Fruit fly (Drosophila melanogaster) whole organism, embryonic: ENCODE data around the gene Uba4.
A peak's percentile ranks its signal among the peaks of the same experiment; 100 is the strongest.

Source experiments
- Bdp1 ChIP-seq: fragments of 200-800 bp; sonication (Bioruptor generic); optimal IDR thresholded peaks from 3 replicates; lab custom pipeline; 2016; ENCODE audit warnings: missing biosample characterization, missing genetic modification characterization
- CG10321 ChIP-seq: fragments of 200-800 bp; sonication (Bioruptor generic); IDR thresholded peaks from 2 replicates; pipeline ENCODE4 v1.3.6; 2022; ENCODE audit warnings: missing biosample characterization, missing genetic modification characterization
- CG10543 ChIP-seq: fragments of 200-800 bp; sonication (Bioruptor generic); optimal IDR thresholded peaks from 3 replicates; lab custom pipeline; 2017; ENCODE audit warnings: missing biosample characterization, mild to moderate bottlenecking, missing genetic modification characterization, moderate library complexity
- CG11723 ChIP-seq: fragments of 200-800 bp; sonication (Bioruptor generic); optimal IDR thresholded peaks from 2 replicates; lab custom pipeline; 2017; ENCODE audit warnings: missing biosample characterization, mild to moderate bottlenecking, missing genetic modification characterization
- CG12769 ChIP-seq: fragments of 200-800 bp; sonication (Bioruptor generic); optimal IDR thresholded peaks from 2 replicates; lab custom pipeline; 2019; ENCODE audit warnings: missing biosample characterization, mild to moderate bottlenecking, missing genetic modification characterization, moderate library complexity
- CG14965 ChIP-seq: fragments of 200-800 bp; sonication (Bioruptor generic); optimal IDR thresholded peaks from 2 replicates; lab custom pipeline; 2016; ENCODE audit warnings: missing biosample characterization, missing genetic modification characterization, borderline replicate concordance
- CG17361 ChIP-seq: fragments of 200-800 bp; sonication (Bioruptor generic); IDR thresholded peaks from 3 replicates; pipeline ENCODE4 v1.3.6; 2022; ENCODE audit warnings: missing biosample characterization, missing genetic modification characterization
- CG17912 ChIP-seq: fragments of 200-800 bp; sonication (Bioruptor generic); optimal IDR thresholded peaks from 2 replicates; lab custom pipeline; 2018; ENCODE audit warnings: missing biosample characterization, mild to moderate bottlenecking, missing genetic modification characterization
- CG18476 ChIP-seq: fragments of 200-800 bp; sonication (Bioruptor generic); optimal IDR thresholded peaks from 2 replicates; lab custom pipeline; 2016; ENCODE audit warnings: missing biosample characterization, mild to moderate bottlenecking, missing genetic modification characterization
- CG2120 ChIP-seq: fragments of 200-800 bp; sonication (Bioruptor generic); optimal IDR thresholded peaks from 3 replicates; lab custom pipeline; 2016; ENCODE audit warnings: missing biosample characterization, missing genetic modification characterization
- CG31224 ChIP-seq: fragments of 200-800 bp; sonication (Bioruptor generic); IDR thresholded peaks from 2 replicates; pipeline ENCODE4 v1.3.6; 2022; ENCODE audit warnings: missing biosample characterization, missing genetic modification characterization
- CG32772 ChIP-seq: fragments of 200-800 bp; sonication (Bioruptor generic); IDR thresholded peaks from 2 replicates; pipeline ENCODE4 v1.3.6; 2022; ENCODE audit warnings: missing biosample characterization, missing genetic modification characterization
- CG5953 ChIP-seq: fragments of 200-800 bp; sonication (Bioruptor generic); IDR thresholded peaks from 2 replicates; pipeline ENCODE4 v1.3.6; 2022; ENCODE audit warnings: missing biosample characterization, missing genetic modification characterization
- CG6254 ChIP-seq: fragments of 200-800 bp; sonication (Bioruptor generic); optimal IDR thresholded peaks from 3 replicates; lab custom pipeline; 2017; ENCODE audit warnings: mild to moderate bottlenecking, missing biosample characterization, missing genetic modification reagents, missing genetic modification characterization
- CG7839 ChIP-seq: fragments of 200-800 bp; sonication (Bioruptor generic); optimal IDR thresholded peaks from 3 replicates; lab custom pipeline; 2018; ENCODE audit warnings: missing biosample characterization, mild to moderate bottlenecking, missing genetic modification characterization, moderate library complexity
- CG8281 ChIP-seq: fragments of 200-800 bp; sonication (Bioruptor generic); optimal IDR thresholded peaks from 2 replicates; lab custom pipeline; 2018; ENCODE audit warnings: missing biosample characterization, mild to moderate bottlenecking, missing genetic modification characterization, moderate library complexity
- CG9797 ChIP-seq: fragments of 200-800 bp; sonication (Bioruptor generic); optimal IDR thresholded peaks from 3 replicates; lab custom pipeline; 2018; ENCODE audit warnings: missing biosample characterization, mild to moderate bottlenecking, missing genetic modification characterization
- D19A ChIP-seq: fragments of 200-800 bp; optimal IDR thresholded peaks from 3 replicates; lab custom pipeline; 2019; ENCODE audit warnings: missing biosample characterization, mild to moderate bottlenecking, missing genetic modification characterization, moderate library complexity
- Dref ChIP-seq: fragments of 200-800 bp; sonication (Bioruptor generic); IDR thresholded peaks from 2 replicates; pipeline ENCODE4 v1.3.6; 2022; ENCODE audit warnings: missing biosample characterization, missing genetic modification characterization
- Ets97D ChIP-seq: fragments of 200-800 bp; sonication (Bioruptor generic); optimal IDR thresholded peaks from 3 replicates; lab custom pipeline; 2016; ENCODE audit warnings: missing biosample characterization, missing genetic modification characterization
- GATAe ChIP-seq: fragments of 200-800 bp; sonication (Bioruptor generic); conservative IDR thresholded peaks from 2 replicates; pipeline ENCODE4 v1.3.6; 2022; ENCODE audit warnings: missing biosample characterization, missing genetic modification characterization
- Hr39 ChIP-seq: fragments of >200 bp; optimal IDR thresholded peaks from 2 replicates; lab custom pipeline; 2017
- Kr ChIP-seq: fragments of 200-800 bp; sonication (Bioruptor generic); optimal IDR thresholded peaks from 2 replicates; lab custom pipeline; 2017; ENCODE audit warnings: missing biosample characterization, mild to moderate bottlenecking, missing genetic modification characterization
- MTF-1 ChIP-seq: fragments of 200-800 bp; sonication (Bioruptor generic); optimal IDR thresholded peaks from 2 replicates; lab custom pipeline; 2018; ENCODE audit warnings: missing biosample characterization, mild to moderate bottlenecking, missing genetic modification characterization, borderline replicate concordance
- NC2β ChIP-seq: fragments of 200-800 bp; sonication (Bioruptor generic); optimal IDR thresholded peaks from 2 replicates; lab custom pipeline; 2016; ENCODE audit warnings: missing biosample characterization, missing genetic modification characterization
- Nf-YA ChIP-seq: fragments of 200-800 bp; sonication (Bioruptor generic); IDR thresholded peaks from 2 replicates; pipeline ENCODE4 v1.3.6; 2022; ENCODE audit warnings: missing biosample characterization, missing genetic modification characterization
- PHDP ChIP-seq: fragments of 200-800 bp; sonication (Bioruptor generic); optimal IDR thresholded peaks from 3 replicates; lab custom pipeline; 2018; ENCODE audit warnings: missing biosample characterization, mild to moderate bottlenecking, missing genetic modification characterization, moderate library complexity
- Poxn ChIP-seq: fragments of 200-800 bp; sonication (Bioruptor generic); IDR thresholded peaks from 2 replicates; pipeline ENCODE4 v1.3.6; 2022; ENCODE audit warnings: missing biosample characterization, missing genetic modification characterization
- Sin3A ChIP-seq: fragments of >200 bp; optimal IDR thresholded peaks from 2 replicates; lab custom pipeline; 2018
- Stat92E ChIP-seq, 3 experiments: fragments of >200 bp in 2 of 3; fragments of 200-800 bp in 1 of 3; sonication (Bioruptor generic) in 1 of 3; optimal IDR thresholded peaks; 2 replicates each; lab custom pipeline; 2017 to 2019; ENCODE audit warnings: missing biosample characterization in 3 of 3, missing genetic modification characterization in 3 of 3, mild to moderate bottlenecking in 1 of 3, moderate library complexity in 1 of 3
- Tbp ChIP-seq: fragments of >200 bp; optimal IDR thresholded peaks from 2 replicates; lab custom pipeline; 2018; ENCODE audit warnings: missing biosample characterization, missing genetic modification characterization
- ac ChIP-seq: fragments of 200-800 bp; sonication (Bioruptor generic); optimal IDR thresholded peaks from 3 replicates; lab custom pipeline; 2017; ENCODE audit warnings: missing biosample characterization, mild to moderate bottlenecking, missing genetic modification characterization
- amos ChIP-seq: fragments of 200-800 bp; sonication (Bioruptor generic); IDR thresholded peaks from 2 replicates; pipeline ENCODE4 v1.3.6; 2022; ENCODE audit warnings: missing biosample characterization, missing genetic modification characterization; ENCODE audit not compliant: partially characterized antibody
- ara ChIP-seq: fragments of 200-800 bp; sonication (Bioruptor generic); IDR thresholded peaks from 2 replicates; pipeline ENCODE4 v1.3.6; 2022; ENCODE audit warnings: missing biosample characterization, missing genetic modification characterization
- corto ChIP-seq: fragments of 200-800 bp; sonication (Bioruptor generic); optimal IDR thresholded peaks from 2 replicates; lab custom pipeline; 2016; ENCODE audit warnings: missing biosample characterization, mild to moderate bottlenecking, missing genetic modification characterization, moderate library complexity
- fd102C ChIP-seq: fragments of 200-800 bp; sonication (Bioruptor generic); optimal IDR thresholded peaks from 2 replicates; lab custom pipeline; 2018; ENCODE audit warnings: missing biosample characterization, mild to moderate bottlenecking, missing genetic modification characterization, moderate library complexity
- gcm ChIP-seq: fragments of 200-800 bp; sonication (Bioruptor generic); optimal IDR thresholded peaks from 2 replicates; lab custom pipeline; 2019; ENCODE audit warnings: missing biosample characterization, mild to moderate bottlenecking, missing genetic modification characterization, moderate library complexity
- grn ChIP-seq: fragments of 200-800 bp; sonication (Bioruptor generic); optimal IDR thresholded peaks from 3 replicates; lab custom pipeline; 2017; ENCODE audit warnings: missing biosample characterization, missing genetic modification characterization
- gsb-n ChIP-seq: fragments of 200-800 bp; sonication (Bioruptor generic); optimal IDR thresholded peaks from 3 replicates; lab custom pipeline; 2018; ENCODE audit warnings: missing biosample characterization, mild to moderate bottlenecking, missing genetic modification characterization
- hbn ChIP-seq: fragments of 200-800 bp; sonication (Bioruptor generic); IDR thresholded peaks from 2 replicates; pipeline ENCODE4 v1.3.6; 2022; ENCODE audit warnings: missing biosample characterization, missing genetic modification characterization; ENCODE audit not compliant: partially characterized antibody
- jigr1 ChIP-seq: fragments of 200-800 bp; sonication (Bioruptor generic); IDR thresholded peaks from 3 replicates; pipeline ENCODE4 v1.3.6; 2022; ENCODE audit warnings: missing biosample characterization, missing genetic modification characterization
- jumu ChIP-seq: fragments of 200-800 bp; sonication (Bioruptor generic); optimal IDR thresholded peaks from 3 replicates; lab custom pipeline; 2016; ENCODE audit warnings: missing biosample characterization, missing genetic modification characterization
- lbe ChIP-seq: fragments of 200-800 bp; sonication (Bioruptor generic); optimal IDR thresholded peaks from 2 replicates; lab custom pipeline; 2016; ENCODE audit warnings: missing biosample characterization, mild to moderate bottlenecking, missing genetic modification characterization
- mld ChIP-seq: fragments of 200-800 bp; sonication (Bioruptor generic); IDR thresholded peaks from 3 replicates; pipeline ENCODE4 v1.3.6; 2022; ENCODE audit warnings: missing biosample characterization, missing genetic modification characterization; ENCODE audit not compliant: partially characterized antibody
- pb ChIP-seq: fragments of 200-800 bp; sonication (Bioruptor generic); optimal IDR thresholded peaks from 3 replicates; lab custom pipeline; 2016; ENCODE audit warnings: missing biosample characterization, missing genetic modification characterization
- pfk ChIP-seq: fragments of 200-800 bp; sonication (Bioruptor generic); optimal IDR thresholded peaks from 2 replicates; lab custom pipeline; 2018; ENCODE audit warnings: missing biosample characterization, mild to moderate bottlenecking, missing genetic modification characterization, moderate library complexity
- slp2 ChIP-seq: fragments of 200-800 bp; sonication (Bioruptor generic); optimal IDR thresholded peaks from 2 replicates; lab custom pipeline; 2016; ENCODE audit warnings: missing biosample characterization, missing genetic modification characterization
- sna ChIP-seq: fragments of 200-800 bp; sonication (Bioruptor generic); IDR thresholded peaks from 2 replicates; pipeline ENCODE4 v1.3.6; 2022; ENCODE audit warnings: missing biosample characterization, missing genetic modification characterization; ENCODE audit not compliant: partially characterized antibody
- tap ChIP-seq: fragments of 200-800 bp; optimal IDR thresholded peaks from 3 replicates; lab custom pipeline; 2019; ENCODE audit warnings: missing biosample characterization, mild to moderate bottlenecking, missing genetic modification characterization, moderate library complexity
- usp ChIP-seq: fragments of >200 bp; optimal IDR thresholded peaks from 2 replicates; lab custom pipeline; 2017; ENCODE audit warnings: missing biosample characterization, missing genetic modification characterization
- wdn ChIP-seq: fragments of 200-800 bp; sonication (Bioruptor generic); IDR thresholded peaks from 2 replicates; pipeline ENCODE4 v1.3.6; 2022; ENCODE audit warnings: missing biosample characterization, missing genetic modification characterization
- z ChIP-seq: fragments of 200-800 bp; sonication (Bioruptor generic); IDR thresholded peaks from 3 replicates; pipeline ENCODE4 v1.3.6; 2022; ENCODE audit warnings: missing biosample characterization, missing genetic modification characterization

The Uba4 gene

DNA sequence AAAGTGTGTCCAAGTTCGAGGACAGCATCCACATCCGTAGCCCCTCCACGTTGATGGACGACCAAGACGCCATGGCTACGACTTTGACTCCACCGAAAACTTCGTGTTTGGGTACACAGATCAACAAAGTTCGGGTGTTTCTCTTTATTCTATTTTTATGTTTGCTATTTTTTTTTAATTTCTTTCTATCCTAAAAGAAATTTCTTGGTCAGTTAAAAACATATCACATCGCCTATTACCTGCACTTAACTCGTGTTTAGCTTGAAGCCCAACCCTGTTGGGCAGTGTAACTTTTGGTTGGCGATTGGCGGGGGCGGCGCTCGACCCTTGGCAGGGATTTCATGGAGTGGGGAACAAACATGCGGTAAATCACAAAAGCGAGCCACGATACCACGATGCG, 43.8 kb upstream of the Uba4 start (continued):
- TF ChIP-seq slp2 (GFP tag; lab: Kevin White, UChicago) (no peak), Hr39 (lab: Kevin White, UChicago) (no peak), CG31224 (GFP tag; lab: Robert Waterston, UW) (no peak), Sin3A (lab: Kevin White, UChicago) (no peak), Tbp (no peak), CG11723 (GFP tag; lab: Kevin White, UChicago) (peak; percentile 25), Kr (GFP tag; lab: Kevin White, UChicago) (no peak), GATAe (GFP tag; lab: Robert Waterston, UW) (no peak), D19A (tag; lab: Kevin White, UChicago) (peak; percentile 6), amos (GFP tag; lab: Robert Waterston, UW) (no peak), z (no peak), usp (GFP tag; lab: Kevin White, UChicago) (no peak), Nf-YA (GFP tag; lab: Robert Waterston, UW) (no peak), Poxn (GFP tag; lab: Robert Waterston, UW) (no peak), CG12769 (no peak), CG10321 (GFP tag; lab: Robert Waterston, UW) (no peak; the same call in 1 of the 2 replicates), CG2120 (GFP tag; lab: Kevin White, UChicago) (peak; percentile 19), wdn (GFP tag; lab: Robert Waterston, UW) (no peak), gsb-n (tag; lab: Kevin White, UChicago) (peak; percentile 39), Dref (GFP tag; lab: Robert Waterston, UW) (no peak), hbn (GFP tag; lab: Robert Waterston, UW) (no peak), CG7839 (tag; lab: Kevin White, UChicago) (peak; percentile 65), grn (GFP tag; lab: Kevin White, UChicago) (no peak), Stat92E (GFP tag; optimal IDR thresholded peaks at IDR 0.05; lab: Kevin White, UChicago) (no peak), CG32772 (GFP tag; lab: Robert Waterston, UW) (peak; percentile 66; the same call in 1 of the 2 replicates), Ets97D (GFP tag; lab: Kevin White, UChicago) (no peak), sna (GFP tag; lab: Robert Waterston, UW) (no peak), CG14965 (GFP tag; lab: Kevin White, UChicago) (no peak), gcm (peak; percentile 28), lbe (peak; percentile 6), CG5953 (0 out of 2 replicates have a peak, but pooled peaks have one; percentile 34), CG9797 (GFP tag; lab: Kevin White, UChicago) (no peak), CG6254 (GFP tag; lab: Kevin White, UChicago) (peak; percentile 71), CG10543 (GFP tag; lab: Kevin White, UChicago) (no peak), Bdp1 (GFP tag; lab: Kevin White, UChicago) (no peak), CG18476 (GFP tag; lab: Kevin White, UChicago) (peak; percentile 10), MTF-1 (no peak), PHDP (tag; lab: Kevin White, UChicago) (no peak), jumu (no peak), CG8281 (tag; lab: Kevin White, UChicago) (no peak), pfk (no peak), mld (GFP tag; lab: Robert Waterston, UW) (no peak), CG17361 (peak; percentile 59), pb (GFP tag; lab: Kevin White, UChicago) (no peak), jigr1 (GFP tag; lab: Robert Waterston, UW) (no peak), ac (GFP tag; lab: Kevin White, UChicago) (no peak), CG17912 (no peak), NC2β (GFP tag; lab: Kevin White, UChicago) (no peak), corto (GFP tag; lab: Kevin White, UChicago) (no peak), fd102C (GFP tag; lab: Kevin White, UChicago) (no peak), tap (tag; lab: Kevin White, UChicago) (peak; percentile 15), ara (GFP tag; lab: Robert Waterston, UW) (peak; percentile 67; the same call in 1 of the 2 replicates)
